Worm (Caenorhabditis elegans) whole organism, L1 larva: ENCODE results near the gene K06A9.2.
A peak's percentile ranks its signal among the peaks of the same experiment; 100 is the strongest.

Source experiments
- C04F5.9 ChIP-seq: sonication (generic microtip); optimal IDR thresholded peaks from 2 replicates; lab custom pipeline; 2016; ENCODE audit warnings: missing genetic modification characterization, missing compliant biosample characterization
- C16A3.4 ChIP-seq: fragments of 150-350 bp; optimal IDR thresholded peaks from 2 replicates; lab custom pipeline; 2014; ENCODE audit warnings: missing biosample characterization, missing genetic modification characterization
- C34B4.2 ChIP-seq: sonication (generic microtip); optimal IDR thresholded peaks from 2 replicates; lab custom pipeline; 2017; ENCODE audit warnings: mild to moderate bottlenecking, missing genetic modification characterization, missing compliant biosample characterization
- alr-1 ChIP-seq: fragments of 200-800 bp; sonication (Bioruptor generic); optimal IDR thresholded peaks from 2 replicates; lab custom pipeline; 2018; ENCODE audit warnings: borderline replicate concordance, mild to moderate bottlenecking, missing genetic modification characterization, missing compliant biosample characterization
- aly-2 ChIP-seq: fragments of 150-350 bp; optimal IDR thresholded peaks from 2 replicates; lab custom pipeline; 2014; ENCODE audit warnings: missing biosample characterization, missing genetic modification characterization
- ama-1 ChIP-seq: fragments of 150-350 bp; optimal IDR thresholded peaks from 2 replicates; lab custom pipeline; 2014
- ces-1 ChIP-seq: fragments of 150-350 bp; optimal IDR thresholded peaks from 2 replicates; lab custom pipeline; 2014; ENCODE audit warnings: missing biosample characterization, missing genetic modification reagents, missing genetic modification characterization
- dpl-1 ChIP-seq, 3 experiments: fragments of 150-350 bp in 2 of 3; sonication (generic microtip) in 1 of 3; optimal IDR thresholded peaks; 2 replicates each; lab custom pipeline; 2014 to 2017; ENCODE audit warnings: missing biosample characterization in 3 of 3, missing genetic modification characterization in 3 of 3, missing genetic modification reagents in 3 of 3
- dsc-1 ChIP-seq: sonication (generic microtip); optimal IDR thresholded peaks from 2 replicates; lab custom pipeline; 2016; ENCODE audit warnings: mild to moderate bottlenecking, missing genetic modification characterization, missing compliant biosample characterization
- efl-1 ChIP-seq, 4 experiments: fragments of 150-350 bp; optimal IDR thresholded peaks in 3 of 4; peaks in 1 of 4; 1 replicate in 1 of 4; 2 replicates in 3 of 4; lab custom pipeline; 2014; ENCODE audit warnings: missing biosample characterization in 2 of 4, missing genetic modification characterization in 2 of 4, missing genetic modification reagents in 2 of 4
- efl-3 ChIP-seq: fragments of 200-800 bp; sonication (Bioruptor generic); optimal IDR thresholded peaks from 2 replicates; lab custom pipeline; 2018; ENCODE audit warnings: mild to moderate bottlenecking, missing genetic modification characterization, missing compliant biosample characterization
- ets-5 ChIP-seq: fragments of 200-800 bp; sonication (Bioruptor generic); IDR thresholded peaks from 2 replicates; pipeline ENCODE4 v1.3.6; 2022; ENCODE audit warnings: missing genetic modification characterization, missing compliant biosample characterization
- fkh-8 ChIP-seq: sonication (generic microtip); optimal IDR thresholded peaks from 2 replicates; lab custom pipeline; 2016; ENCODE audit warnings: mild to moderate bottlenecking, missing genetic modification characterization, missing compliant biosample characterization
- hlh-17 ChIP-seq: fragments of 200-800 bp; sonication (Bioruptor generic); optimal IDR thresholded peaks from 2 replicates; lab custom pipeline; 2018; ENCODE audit warnings: missing genetic modification characterization, mild to moderate bottlenecking, missing compliant biosample characterization, moderate library complexity, borderline replicate concordance
- hpl-2 ChIP-seq: fragments of 150-350 bp; optimal IDR thresholded peaks from 2 replicates; lab custom pipeline; 2014; ENCODE audit warnings: missing biosample characterization, missing genetic modification reagents, missing genetic modification characterization
- irx-1 ChIP-seq: sonication (generic microtip); optimal IDR thresholded peaks from 2 replicates; lab custom pipeline; 2016; ENCODE audit warnings: missing genetic modification characterization, missing compliant biosample characterization
- isw-1 ChIP-seq: fragments of 200-800 bp; sonication (Bioruptor generic); IDR thresholded peaks from 2 replicates; pipeline ENCODE4 v1.3.6; 2022; ENCODE audit warnings: missing genetic modification characterization, missing compliant biosample characterization
- jun-1 ChIP-seq: fragments of 150-350 bp; optimal IDR thresholded peaks from 2 replicates; lab custom pipeline; 2014; ENCODE audit warnings: missing biosample characterization, missing genetic modification reagents, missing genetic modification characterization
- lin-13 ChIP-seq: fragments of 150-350 bp; optimal IDR thresholded peaks from 2 replicates; lab custom pipeline; 2014; ENCODE audit warnings: missing biosample characterization, missing genetic modification reagents, missing genetic modification characterization
- lin-14 ChIP-seq: fragments of 200-800 bp; sonication (Bioruptor generic); optimal IDR thresholded peaks from 2 replicates; lab custom pipeline; 2018; ENCODE audit warnings: mild to moderate bottlenecking, missing genetic modification characterization, moderate library complexity, missing compliant biosample characterization
- lin-39 ChIP-seq: fragments of 150-350 bp; optimal IDR thresholded peaks from 2 replicates; lab custom pipeline; 2014; ENCODE audit warnings: missing biosample characterization, missing genetic modification reagents, missing genetic modification characterization
- lsy-2 ChIP-seq, 2 experiments: fragments of 150-350 bp; optimal IDR thresholded peaks; 2 replicates each; lab custom pipeline; 2014; ENCODE audit warnings: missing biosample characterization in 2 of 2, missing genetic modification characterization in 2 of 2
- mdl-1 ChIP-seq, 2 experiments: fragments of 150-350 bp; optimal IDR thresholded peaks; 2 replicates each; lab custom pipeline; 2014 to 2017; ENCODE audit warnings: missing biosample characterization in 2 of 2, missing genetic modification characterization in 2 of 2, inconsistent platforms in 1 of 2
- mef-2 ChIP-seq: fragments of 150-350 bp; optimal IDR thresholded peaks from 2 replicates; lab custom pipeline; 2014; ENCODE audit warnings: missing biosample characterization, missing genetic modification characterization
- mep-1 ChIP-seq: fragments of 150-350 bp; optimal IDR thresholded peaks from 2 replicates; lab custom pipeline; 2014; ENCODE audit warnings: missing biosample characterization, missing genetic modification characterization
- nhr-11 ChIP-seq: fragments of 150-350 bp; optimal IDR thresholded peaks from 2 replicates; lab custom pipeline; 2014; ENCODE audit warnings: missing biosample characterization, missing genetic modification characterization
- nhr-12 ChIP-seq: sonication (generic microtip); optimal IDR thresholded peaks from 2 replicates; lab custom pipeline; 2017; ENCODE audit warnings: missing biosample characterization, missing genetic modification characterization
- nhr-19 ChIP-seq: fragments of 200-800 bp; sonication (Bioruptor generic); conservative IDR thresholded peaks from 2 replicates; pipeline ENCODE4 v1.3.6; 2022; ENCODE audit warnings: missing genetic modification characterization, missing compliant biosample characterization
- nhr-20 ChIP-seq: sonication (generic microtip); optimal IDR thresholded peaks from 2 replicates; lab custom pipeline; 2016; ENCODE audit warnings: mild to moderate bottlenecking, missing genetic modification characterization, missing compliant biosample characterization
- nhr-237 ChIP-seq: fragments of 150-350 bp; optimal IDR thresholded peaks from 2 replicates; lab custom pipeline; 2014; ENCODE audit warnings: missing biosample characterization, missing genetic modification characterization
- nhr-28 ChIP-seq: fragments of 150-350 bp; optimal IDR thresholded peaks from 2 replicates; lab custom pipeline; 2014; ENCODE audit warnings: missing biosample characterization, missing genetic modification characterization
- nhr-47 ChIP-seq: sonication (generic microtip); optimal IDR thresholded peaks from 2 replicates; lab custom pipeline; 2016; ENCODE audit warnings: mild to moderate bottlenecking, missing genetic modification characterization, moderate library complexity, missing compliant biosample characterization
- nhr-71 ChIP-seq: sonication (generic microtip); optimal IDR thresholded peaks from 2 replicates; lab custom pipeline; 2016; ENCODE audit warnings: mild to moderate bottlenecking, missing genetic modification characterization, moderate library complexity, missing compliant biosample characterization
- nhr-77 ChIP-seq: fragments of 150-350 bp; optimal IDR thresholded peaks from 2 replicates; lab custom pipeline; 2014; ENCODE audit warnings: missing biosample characterization, missing genetic modification characterization
- nhr-84 ChIP-seq: sonication (generic microtip); optimal IDR thresholded peaks from 2 replicates; lab custom pipeline; 2017; ENCODE audit warnings: missing biosample characterization, missing genetic modification characterization
- nhr-85 ChIP-seq: sonication (generic microtip); peaks from one replicate; lab custom pipeline; 2016; ENCODE audit warnings: missing genetic modification characterization, inconsistent platforms, missing compliant biosample characterization
- nhr-90 ChIP-seq: sonication (generic microtip); optimal IDR thresholded peaks from 2 replicates; lab custom pipeline; 2016; ENCODE audit warnings: mild to moderate bottlenecking, missing genetic modification characterization, missing compliant biosample characterization; ENCODE audit not compliant: poor library complexity
- pag-3 ChIP-seq: sonication (generic microtip); optimal IDR thresholded peaks from 2 replicates; lab custom pipeline; 2017; ENCODE audit warnings: missing genetic modification characterization, mild to moderate bottlenecking, missing compliant biosample characterization, antibody characterized with exemption, borderline replicate concordance; ENCODE audit not compliant: insufficient read depth
- pax-3 ChIP-seq: fragments of 200-800 bp; sonication (Bioruptor generic); optimal IDR thresholded peaks from 2 replicates; lab custom pipeline; 2018; ENCODE audit warnings: mild to moderate bottlenecking, missing genetic modification characterization, moderate library complexity, missing compliant biosample characterization
- pqm-1 ChIP-seq: sonication (generic microtip); optimal IDR thresholded peaks from 3 replicates; lab custom pipeline; 2017; ENCODE audit warnings: missing biosample characterization, missing genetic modification characterization
- rnt-1 ChIP-seq: sonication (generic microtip); optimal IDR thresholded peaks from 2 replicates; lab custom pipeline; 2016; ENCODE audit warnings: mild to moderate bottlenecking, missing genetic modification characterization, moderate library complexity, missing compliant biosample characterization
- skn-1 ChIP-seq: fragments of 150-350 bp; optimal IDR thresholded peaks from 2 replicates; lab custom pipeline; 2014; ENCODE audit warnings: missing biosample characterization, missing genetic modification characterization
- snpc-4 ChIP-seq: fragments of 150-350 bp; optimal IDR thresholded peaks from 2 replicates; lab custom pipeline; 2014; ENCODE audit warnings: missing biosample characterization, missing genetic modification characterization
- snu-23 ChIP-seq: sonication (generic microtip); optimal IDR thresholded peaks from 2 replicates; lab custom pipeline; 2016; ENCODE audit warnings: missing genetic modification characterization, missing compliant biosample characterization
- sptf-1 ChIP-seq: fragments of 150-350 bp; optimal IDR thresholded peaks from 2 replicates; lab custom pipeline; 2014; ENCODE audit warnings: missing biosample characterization, missing genetic modification characterization
- swsn-7 ChIP-seq: sonication (generic microtip); optimal IDR thresholded peaks from 2 replicates; lab custom pipeline; 2016; ENCODE audit warnings: missing genetic modification characterization, missing compliant biosample characterization
- tbx-2 ChIP-seq: sonication (generic microtip); optimal IDR thresholded peaks from 2 replicates; lab custom pipeline; 2016; ENCODE audit warnings: missing genetic modification characterization, missing compliant biosample characterization
- unc-130 ChIP-seq: fragments of 150-350 bp; optimal IDR thresholded peaks from 2 replicates; lab custom pipeline; 2017; ENCODE audit warnings: missing biosample characterization, missing genetic modification characterization, inconsistent platforms
- ztf-4 ChIP-seq: fragments of 150-350 bp; optimal IDR thresholded peaks from 2 replicates; lab custom pipeline; 2014; ENCODE audit warnings: missing biosample characterization, missing genetic modification characterization

The K06A9.2 gene

ce11 chrX:1536138-1536537, at the start of gene K06A9.2:
TSS of gene K06A9.2 (plus strand) at chrX:1536366.
- TF ChIP-seq nhr-90 (no peak), nhr-237 (tag; lab: Kevin White, UChicago) (no peak), nhr-84 (tag; lab: Kevin White, UChicago) (no peak), skn-1 (tag; lab: Kevin White, UChicago) (peak; percentile 67), unc-130 (tag; lab: Kevin White, UChicago) (peak; percentile 30), hpl-2 (GFP tag; lab: Kevin White, UChicago) (no peak), dpl-1 (GFP tag; optimal IDR thresholded peaks at IDR 0.05; lab: Kevin White, UChicago) (no peak), nhr-85 (tag; lab: Kevin White, UChicago) (peak; percentile 56), pqm-1 (tag; lab: Kevin White, UChicago) (no peak), hlh-17 (GFP tag; lab: Kevin White, UChicago) (no peak), irx-1 (tag; lab: Kevin White, UChicago) (peak; percentile 6), nhr-71 (peak; percentile 84), nhr-19 (peak; percentile 70), nhr-47 (tag; lab: Kevin White, UChicago) (no peak), nhr-20 (tag; lab: Kevin White, UChicago) (peak; percentile 61), ces-1 (GFP tag; lab: Kevin White, UChicago) (no peak), mep-1 (peak; percentile 35), mdl-1 (tag; optimal IDR thresholded peaks at IDR 0.05; lab: Kevin White, UChicago) (peak in 1 of 2 experiments; percentile 39), aly-2 (no peak), dsc-1 (tag; lab: Kevin White, UChicago) (peak; percentile 11), alr-1 (tag; lab: Kevin White, UChicago) (no peak), snpc-4 (tag; lab: Kevin White, UChicago) (no peak), isw-1 (no peak), lsy-2 (tag; optimal IDR thresholded peaks at IDR 0.05; lab: Kevin White, UChicago) (peak; percentile 47 to 48), pax-3 (no peak), C04F5.9 (tag; lab: Kevin White, UChicago) (no peak), snu-23 (GFP tag; lab: Kevin White, UChicago) (peak; percentile 58), efl-3 (GFP tag; lab: Kevin White, UChicago) (no peak), lin-13 (GFP tag; lab: Kevin White, UChicago) (no peak), swsn-7 (tag; lab: Kevin White, UChicago) (peak; percentile 14), mef-2 (no peak), fkh-8 (tag; lab: Kevin White, UChicago) (no peak), rnt-1 (tag; lab: Kevin White, UChicago) (peak; percentile 73), nhr-11 (tag; lab: Kevin White, UChicago) (peak; percentile 46), nhr-77 (tag; lab: Kevin White, UChicago) (peak; percentile 41), sptf-1 (tag; lab: Kevin White, UChicago) (no peak), pag-3 (no peak), ets-5 (no peak), jun-1 (tag; lab: Kevin White, UChicago) (no peak), efl-1 (optimal IDR thresholded peaks at IDR 0.05; lab: Kevin White, UChicago) (peak in 1 of 2 experiments; percentile 3), efl-1 (GFP tag; optimal IDR thresholded peaks at IDR 0.05 in 1 of 2; lab: Kevin White, UChicago) (no peak), tbx-2 (tag; lab: Kevin White, UChicago) (peak; percentile 61), lin-39 (tag; lab: Kevin White, UChicago) (no peak), C34B4.2 (tag; lab: Kevin White, UChicago) (no peak), lin-14 (GFP tag; lab: Kevin White, UChicago) (peak; percentile 76), ama-1 (no peak), ztf-4 (tag; lab: Kevin White, UChicago) (no peak), nhr-28 (tag; lab: Kevin White, UChicago) (no peak), C16A3.4 (tag; lab: Kevin White, UChicago) (no peak), nhr-12 (no peak)
